Fruit fly (Drosophila melanogaster) whole organism, embryonic: Measurements from ENCODE around the gene Pka-C3.

ENCODE experiments used
- Aef1 ChIP-seq: fragments of 200-800 bp; sonication (Bioruptor generic); IDR thresholded peaks from 3 replicates; pipeline ENCODE4 v1.3.6; 2022; ENCODE audit warnings: missing biosample characterization, missing genetic modification characterization
- B-H2 ChIP-seq: fragments of 200-800 bp; sonication (Bioruptor generic); optimal IDR thresholded peaks from 2 replicates; lab custom pipeline; 2018; ENCODE audit warnings: missing biosample characterization, mild to moderate bottlenecking, missing genetic modification characterization
- BEAF-32 ChIP-seq: fragments of 200-800 bp; sonication (Bioruptor generic); optimal IDR thresholded peaks from 3 replicates; lab custom pipeline; 2017; ENCODE audit warnings: missing biosample characterization, missing genetic modification characterization, mild to moderate bottlenecking, moderate library complexity, missing genetic modification reagents
- Bgb ChIP-seq: fragments of 200-800 bp; sonication (Bioruptor generic); IDR thresholded peaks from 2 replicates; pipeline ENCODE4 v1.3.6; 2022; ENCODE audit warnings: missing biosample characterization, missing genetic modification characterization; ENCODE audit not compliant: partially characterized antibody
- BtbVII ChIP-seq: fragments of 200-800 bp; sonication (Bioruptor generic); optimal IDR thresholded peaks from 3 replicates; lab custom pipeline; 2017; ENCODE audit warnings: missing biosample characterization, mild to moderate bottlenecking, missing genetic modification characterization
- CG10462 ChIP-seq: fragments of 200-800 bp; sonication (Bioruptor generic); optimal IDR thresholded peaks from 2 replicates; lab custom pipeline; 2016; ENCODE audit warnings: missing biosample characterization, missing genetic modification characterization
- CG10979 ChIP-seq: fragments of 200-800 bp; sonication (Bioruptor generic); optimal IDR thresholded peaks from 2 replicates; lab custom pipeline; 2018; ENCODE audit warnings: missing biosample characterization, mild to moderate bottlenecking, missing genetic modification characterization, moderate library complexity
- CG11398 ChIP-seq: fragments of 200-800 bp; sonication (Bioruptor generic); optimal IDR thresholded peaks from 2 replicates; lab custom pipeline; 2016; ENCODE audit warnings: missing biosample characterization, missing genetic modification characterization
- CG11695 ChIP-seq: fragments of 200-800 bp; sonication (Bioruptor generic); IDR thresholded peaks from 3 replicates; pipeline ENCODE4 v1.3.6; 2022; ENCODE audit warnings: missing biosample characterization, missing genetic modification characterization
- CG13296 ChIP-seq: fragments of 200-800 bp; sonication (Bioruptor generic); optimal IDR thresholded peaks from 3 replicates; lab custom pipeline; 2018; ENCODE audit warnings: missing biosample characterization, mild to moderate bottlenecking, missing genetic modification characterization
- CG14965 ChIP-seq: fragments of 200-800 bp; sonication (Bioruptor generic); optimal IDR thresholded peaks from 2 replicates; lab custom pipeline; 2016; ENCODE audit warnings: missing biosample characterization, missing genetic modification characterization, borderline replicate concordance
- CG15601 ChIP-seq: fragments of 200-800 bp; sonication (Bioruptor generic); optimal IDR thresholded peaks from 3 replicates; lab custom pipeline; 2019; ENCODE audit warnings: missing biosample characterization, mild to moderate bottlenecking, missing genetic modification characterization, moderate library complexity
- CG17186 ChIP-seq: fragments of 200-800 bp; sonication (Bioruptor generic); optimal IDR thresholded peaks from 3 replicates; lab custom pipeline; 2017; ENCODE audit warnings: missing biosample characterization, missing genetic modification reagents, missing genetic modification characterization
- CG2116 ChIP-seq: fragments of 200-800 bp; sonication (Bioruptor generic); optimal IDR thresholded peaks from 3 replicates; lab custom pipeline; 2018; ENCODE audit warnings: missing biosample characterization, mild to moderate bottlenecking, missing genetic modification characterization
- CG30020 ChIP-seq: fragments of 200-800 bp; optimal IDR thresholded peaks from 2 replicates; lab custom pipeline; 2019; ENCODE audit warnings: missing biosample characterization, mild to moderate bottlenecking, missing genetic modification characterization, moderate library complexity
- CG34422 ChIP-seq: fragments of 200-800 bp; sonication (Bioruptor generic); IDR thresholded peaks from 3 replicates; pipeline ENCODE4 v1.3.6; 2022; ENCODE audit warnings: missing biosample characterization, missing genetic modification characterization
- CG3726 ChIP-seq: fragments of 200-800 bp; sonication (Bioruptor generic); IDR thresholded peaks from 3 replicates; pipeline ENCODE4, ENCODE4 v1.3.6; 2022; ENCODE audit warnings: missing biosample characterization, missing genetic modification characterization
- CG4328 ChIP-seq: fragments of 200-800 bp; sonication (Bioruptor generic); optimal IDR thresholded peaks from 3 replicates; lab custom pipeline; 2017; ENCODE audit warnings: missing biosample characterization, missing genetic modification reagents, missing genetic modification characterization
- CG6813 ChIP-seq: fragments of 200-800 bp; sonication (Bioruptor generic); optimal IDR thresholded peaks from 2 replicates; lab custom pipeline; 2017; ENCODE audit warnings: missing biosample characterization, missing genetic modification characterization, mild to moderate bottlenecking, moderate library complexity, missing genetic modification reagents
- CG7963 ChIP-seq: fragments of 200-800 bp; sonication (Bioruptor generic); IDR thresholded peaks from 3 replicates; pipeline ENCODE4 v1.3.6; 2022; ENCODE audit warnings: missing biosample characterization, missing genetic modification characterization; ENCODE audit not compliant: partially characterized antibody
- CG9727 ChIP-seq: fragments of 200-800 bp; sonication (Bioruptor generic); optimal IDR thresholded peaks from 3 replicates; lab custom pipeline; 2017; ENCODE audit warnings: missing biosample characterization, mild to moderate bottlenecking, missing genetic modification characterization
- CrebB ChIP-seq: fragments of 200-800 bp; sonication (Bioruptor generic); optimal IDR thresholded peaks from 3 replicates; lab custom pipeline; 2018; ENCODE audit warnings: missing biosample characterization, mild to moderate bottlenecking, missing genetic modification characterization
- D19A ChIP-seq: fragments of 200-800 bp; optimal IDR thresholded peaks from 3 replicates; lab custom pipeline; 2019; ENCODE audit warnings: missing biosample characterization, mild to moderate bottlenecking, missing genetic modification characterization, moderate library complexity
- Eip74EF ChIP-seq, 2 experiments: fragments of 200-800 bp in 1 of 2; fragments of >200 bp in 1 of 2; sonication (Bioruptor generic) in 1 of 2; optimal IDR thresholded peaks; 2 replicates each; lab custom pipeline; 2017 to 2019; ENCODE audit warnings: missing biosample characterization in 2 of 2, missing genetic modification characterization in 2 of 2, mild to moderate bottlenecking in 1 of 2, moderate library complexity in 1 of 2
- GATAe ChIP-seq: fragments of 200-800 bp; sonication (Bioruptor generic); conservative IDR thresholded peaks from 2 replicates; pipeline ENCODE4 v1.3.6; 2022; ENCODE audit warnings: missing biosample characterization, missing genetic modification characterization
- HmgD ChIP-seq: fragments of 200-800 bp; sonication (Bioruptor generic); optimal IDR thresholded peaks from 3 replicates; lab custom pipeline; 2016; ENCODE audit warnings: missing biosample characterization, missing genetic modification characterization
- Hr3 ChIP-seq: fragments of 200-800 bp; sonication (Bioruptor generic); optimal IDR thresholded peaks from 3 replicates; lab custom pipeline; 2016; ENCODE audit warnings: missing biosample characterization, missing genetic modification characterization
- Lpt ChIP-seq: fragments of >200 bp; optimal IDR thresholded peaks from 2 replicates; lab custom pipeline; 2018; ENCODE audit warnings: missing biosample characterization, missing genetic modification characterization
- Med ChIP-seq: fragments of 200-800 bp; sonication (Bioruptor generic); peaks from one replicate; lab custom pipeline; 2016; ENCODE audit warnings: missing biosample characterization, missing genetic modification characterization, mild to moderate bottlenecking, inconsistent platforms, moderate library complexity
- Meics ChIP-seq: fragments of 200-800 bp; sonication (Bioruptor generic); optimal IDR thresholded peaks from 2 replicates; lab custom pipeline; 2017; ENCODE audit warnings: missing biosample characterization, mild to moderate bottlenecking, missing genetic modification characterization
- Oaz ChIP-seq: fragments of 200-800 bp; sonication (Bioruptor generic); IDR thresholded peaks from 2 replicates; pipeline ENCODE4 v1.3.6; 2022; ENCODE audit warnings: missing biosample characterization, missing genetic modification characterization
- PHDP ChIP-seq: fragments of 200-800 bp; sonication (Bioruptor generic); optimal IDR thresholded peaks from 3 replicates; lab custom pipeline; 2018; ENCODE audit warnings: missing biosample characterization, mild to moderate bottlenecking, missing genetic modification characterization, moderate library complexity
- Rfx ChIP-seq: fragments of 200-800 bp; sonication (Bioruptor generic); IDR thresholded peaks from 2 replicates; pipeline ENCODE4 v1.3.6; 2022; ENCODE audit warnings: missing biosample characterization, missing genetic modification characterization
- bcd ChIP-seq: fragments of 200-800 bp; sonication (Bioruptor generic); optimal IDR thresholded peaks from 2 replicates; lab custom pipeline; 2017; ENCODE audit warnings: missing biosample characterization, mild to moderate bottlenecking, missing genetic modification characterization
- fd96Cb ChIP-seq: fragments of 200-800 bp; sonication (Bioruptor generic); optimal IDR thresholded peaks from 2 replicates; lab custom pipeline; 2018; ENCODE audit warnings: missing biosample characterization, mild to moderate bottlenecking, missing genetic modification characterization, moderate library complexity
- hkb ChIP-seq, 2 experiments: fragments of 200-800 bp in 1 of 2; fragments of >200 bp in 1 of 2; sonication (Bioruptor generic) in 1 of 2; IDR thresholded peaks in 1 of 2; optimal IDR thresholded peaks in 1 of 2; 2 replicates each; pipeline versions ENCODE4 v1.3.6 to Lab custom; 2017 to 2022; ENCODE audit warnings: missing biosample characterization in 1 of 2, missing genetic modification characterization in 1 of 2
- insv ChIP-seq, 2 experiments: fragments of 200-800 bp; sonication (Bioruptor generic); optimal IDR thresholded peaks; 3 replicates each; lab custom pipeline; 2016 to 2018; ENCODE audit warnings: missing biosample characterization in 2 of 2, missing genetic modification characterization in 2 of 2
- jing ChIP-seq: fragments of 200-800 bp; sonication (Bioruptor generic); optimal IDR thresholded peaks from 2 replicates; lab custom pipeline; 2018; ENCODE audit warnings: missing biosample characterization, mild to moderate bottlenecking, missing genetic modification characterization
- knrl ChIP-seq: fragments of 200-800 bp; sonication (Bioruptor generic); IDR thresholded peaks from 3 replicates; pipeline ENCODE4 v1.3.6; 2022; ENCODE audit warnings: missing biosample characterization, missing genetic modification characterization; ENCODE audit not compliant: partially characterized antibody
- lab ChIP-seq: fragments of 200-800 bp; sonication (Bioruptor generic); optimal IDR thresholded peaks from 3 replicates; lab custom pipeline; 2017; ENCODE audit warnings: missing biosample characterization, missing genetic modification characterization, mild to moderate bottlenecking, moderate library complexity, missing genetic modification reagents
- lov ChIP-seq, 2 experiments: fragments of 200-800 bp in 1 of 2; fragments of >200 bp in 1 of 2; sonication (Bioruptor generic) in 1 of 2; IDR thresholded peaks in 1 of 2; optimal IDR thresholded peaks in 1 of 2; 2 replicates in 1 of 2; 3 replicates in 1 of 2; pipeline versions ENCODE4 v1.3.6 to Lab custom; 2017 to 2022; ENCODE audit warnings: missing biosample characterization in 1 of 2, missing genetic modification characterization in 1 of 2
- maf-S ChIP-seq: fragments of 200-800 bp; sonication (Bioruptor generic); optimal IDR thresholded peaks from 2 replicates; lab custom pipeline; 2016; ENCODE audit warnings: missing biosample characterization, missing genetic modification characterization
- run ChIP-seq: fragments of 200-800 bp; sonication (Bioruptor generic); optimal IDR thresholded peaks from 3 replicates; lab custom pipeline; 2018; ENCODE audit warnings: missing biosample characterization, mild to moderate bottlenecking, missing genetic modification characterization
- seq ChIP-seq: fragments of 200-800 bp; sonication (Bioruptor generic); IDR thresholded peaks from 2 replicates; pipeline ENCODE4 v1.3.6; 2022; ENCODE audit warnings: missing biosample characterization, missing genetic modification characterization
- sna ChIP-seq: fragments of 200-800 bp; sonication (Bioruptor generic); IDR thresholded peaks from 2 replicates; pipeline ENCODE4 v1.3.6; 2022; ENCODE audit warnings: missing biosample characterization, missing genetic modification characterization; ENCODE audit not compliant: partially characterized antibody
- tgo ChIP-seq: fragments of 200-800 bp; sonication (Bioruptor generic); IDR thresholded peaks from 3 replicates; pipeline ENCODE4 v1.3.6; 2022; ENCODE audit warnings: missing biosample characterization, missing genetic modification characterization
- zfh1 ChIP-seq: fragments of 200-800 bp; sonication (Bioruptor generic); IDR thresholded peaks from 3 replicates; pipeline ENCODE4 v1.3.6; 2022; ENCODE audit warnings: missing biosample characterization, missing genetic modification characterization

Gene Pka-C3

DNA sequence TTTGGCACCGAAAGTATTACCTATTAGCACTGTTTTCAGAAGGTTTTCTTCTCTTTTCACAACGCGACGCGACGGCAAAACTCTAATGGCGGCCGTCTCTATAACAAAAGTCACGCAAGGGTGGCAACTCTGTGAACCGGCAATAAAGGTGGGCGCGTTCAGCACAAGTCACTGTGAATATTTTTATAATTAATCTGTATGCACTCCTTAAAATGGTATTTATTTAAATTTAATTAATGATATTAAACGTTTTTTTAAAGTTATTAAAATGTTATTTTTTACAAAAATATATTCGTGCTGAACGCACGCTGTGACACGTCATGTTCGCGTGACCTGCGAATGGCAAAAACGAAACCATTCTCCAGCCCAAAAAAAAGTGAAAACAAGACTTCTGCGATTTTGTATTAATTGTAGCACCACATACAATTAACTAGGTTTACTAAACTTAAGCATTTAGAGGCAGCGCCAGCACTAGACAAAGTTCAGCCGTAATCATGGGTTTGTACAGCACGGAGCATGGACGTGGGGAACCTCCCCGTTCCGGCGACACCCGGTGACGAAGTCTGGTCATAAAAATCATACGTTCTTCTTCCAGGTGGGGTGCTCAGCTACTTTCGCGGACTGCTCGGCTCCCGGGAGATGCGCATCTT, 28.3 kb upstream of the Pka-C3 start, which contains the start of the genes brm and Arl1 (continued):
- TF ChIP-seq PHDP (tag; lab: Kevin White, UChicago) = peak; percentile 98
- TF ChIP-seq tgo (GFP tag; lab: Robert Waterston, UW) = peak; percentile 99
- TF ChIP-seq seq = peak; percentile 98
- no peak for TF ChIP-seq lov (optimal IDR thresholded peaks at IDR 0.05; lab: Kevin White, UChicago)
- TF ChIP-seq lov (GFP tag; IDR thresholded peaks at IDR 0.05; lab: Robert Waterston, UW) = peak; percentile 98
- peak; percentile 69 for TF ChIP-seq knrl (GFP tag; lab: Robert Waterston, UW)
- TF ChIP-seq CG2116 (GFP tag; lab: Kevin White, UChicago) = peak; percentile 87
- TF ChIP-seq Hr3 (GFP tag; lab: Kevin White, UChicago) = peak; percentile 98
- TF ChIP-seq CG4328 (GFP tag; lab: Kevin White, UChicago) = peak; percentile 99
- peak; percentile 98 for TF ChIP-seq CG13296 (GFP tag; lab: Kevin White, UChicago)
- peak; percentile 30 for TF ChIP-seq Bgb (GFP tag; lab: Robert Waterston, UW)
- peak; percentile 99 for TF ChIP-seq CG9727 (GFP tag; lab: Kevin White, UChicago)
- TF ChIP-seq BtbVII (GFP tag; lab: Kevin White, UChicago) = peak; percentile 95
- no peak for TF ChIP-seq CG14965 (GFP tag; lab: Kevin White, UChicago)
- peak; percentile 99 for TF ChIP-seq zfh1
- peak; percentile 98 for TF ChIP-seq CG10979 (tag; lab: Kevin White, UChicago)
- 0 out of 2 replicates have a peak, but pooled peaks have one; percentile 9 for TF ChIP-seq sna (GFP tag; lab: Robert Waterston, UW)
- peak; percentile 99 for TF ChIP-seq Oaz (GFP tag; lab: Robert Waterston, UW)
- TF ChIP-seq CG6813 (GFP tag; lab: Kevin White, UChicago) = peak; percentile 95
- peak; percentile 99 for TF ChIP-seq lab (GFP tag; lab: Kevin White, UChicago)
- peak; percentile 73 for TF ChIP-seq CG11398 (GFP tag; lab: Kevin White, UChicago)
- TF ChIP-seq Lpt = no peak
- peak; percentile 99 for TF ChIP-seq B-H2 (GFP tag; lab: Kevin White, UChicago)
- TF ChIP-seq CG7963 (GFP tag; lab: Robert Waterston, UW) = no peak
- TF ChIP-seq Eip74EF (GFP tag; optimal IDR thresholded peaks at IDR 0.05; lab: Kevin White, UChicago) = peak in 1 of 2 experiments; percentile 94
- peak; percentile 98 for TF ChIP-seq CG11695 (GFP tag; lab: Robert Waterston, UW)
- peak; percentile 99 for TF ChIP-seq Aef1 (GFP tag; lab: Robert Waterston, UW)
- TF ChIP-seq D19A = peak; percentile 90
- no peak for TF ChIP-seq hkb (optimal IDR thresholded peaks at IDR 0.05; lab: Kevin White, UChicago)
- TF ChIP-seq hkb (GFP tag; IDR thresholded peaks at IDR 0.05; lab: Robert Waterston, UW) = peak; percentile 99
- TF ChIP-seq Med (GFP tag; lab: Kevin White, UChicago) = peak; percentile 98
- TF ChIP-seq bcd (GFP tag; lab: Kevin White, UChicago) = peak; percentile 99
- TF ChIP-seq jing = peak; percentile 92
- TF ChIP-seq insv (GFP tag; optimal IDR thresholded peaks at IDR 0.05; lab: Kevin White, UChicago) = peak in 1 of 2 experiments; percentile 84
- TF ChIP-seq run (tag; lab: Kevin White, UChicago) = peak; percentile 80
- TF ChIP-seq Meics (GFP tag; lab: Kevin White, UChicago) = peak; percentile 98
- TF ChIP-seq CG34422 = peak; percentile 100
- TF ChIP-seq fd96Cb = peak; percentile 98
- peak; percentile 98 for TF ChIP-seq CG3726 (GFP tag; lab: Robert Waterston, UW)
- TF ChIP-seq HmgD = peak; percentile 31
- TF ChIP-seq Rfx = peak; percentile 100
- peak; percentile 64 for TF ChIP-seq BEAF-32 (GFP tag; lab: Kevin White, UChicago)
- peak; percentile 89 for TF ChIP-seq CG30020
- TF ChIP-seq maf-S = peak; percentile 75
- peak; percentile 97 for TF ChIP-seq CG15601 (tag; lab: Kevin White, UChicago)
- peak; percentile 94 for TF ChIP-seq CrebB (tag; lab: Kevin White, UChicago)
- peak; percentile 89 for TF ChIP-seq CG10462 (GFP tag; lab: Kevin White, UChicago)
- TF ChIP-seq CG17186 (GFP tag; lab: Kevin White, UChicago) = peak; percentile 88
- peak; percentile 99 for TF ChIP-seq GATAe
